Worm (Caenorhabditis elegans): ENCODE data around the gene trpp-1.

trpp-1 gene

ce11 chrV:172110-172509 is 29.3 kb upstream of the trpp-1 start, which contains the start of gene cfap-36:
cfap-36 (minus strand) TSS chrV:172210.
- TF ChIP-seq nhr-85 (tag) (peak; percentile 57), mep-1 (tag; optimal IDR thresholded peaks at IDR 0.05) (no peak)

- peak; percentile 71 for TF ChIP-seq fkh-8 (tag; optimal IDR thresholded peaks at IDR 0.05)
- no peak for TF ChIP-seq nhr-71 (tag; optimal IDR thresholded peaks at IDR 0.05)
- TF ChIP-seq egl-27 (tag; optimal IDR thresholded peaks at IDR 0.05), result no peak
- no peak for TF ChIP-seq pag-3 (tag; optimal IDR thresholded peaks at IDR 0.05; ENCODE audit: borderline replicate concordance, insufficient read depth)
- no peak for TF ChIP-seq tlp-1 (tag; optimal IDR thresholded peaks at IDR 0.05)
- TF ChIP-seq nhr-47 (tag; optimal IDR thresholded peaks at IDR 0.05), result no peak
- no peak for TF ChIP-seq xbp-1 (tag; optimal IDR thresholded peaks at IDR 0.05)
- peak; percentile 16 for TF ChIP-seq pax-3 (tag; optimal IDR thresholded peaks at IDR 0.05)
- peak in 1 of 2 experiments; percentile 21 for TF ChIP-seq efl-1 (optimal IDR thresholded peaks at IDR 0.05)
- no peak for TF ChIP-seq efl-1 (GFP tag; optimal IDR thresholded peaks at IDR 0.05 in 1 of 2)
Measured at ce11 chrV:173437-173836, 28.0 kb upstream of the trpp-1 start.

- TF ChIP-seq dsc-1 (tag; optimal IDR thresholded peaks at IDR 0.05), result no peak
- no peak for TF ChIP-seq grh-1 (GFP tag; IDR thresholded peaks at IDR 0.05)
- no peak for TF ChIP-seq nhr-28 (tag; optimal IDR thresholded peaks at IDR 0.05)
- no peak for TF ChIP-seq nhr-237 (tag; optimal IDR thresholded peaks at IDR 0.05)
- TF ChIP-seq mdl-1 (tag; optimal IDR thresholded peaks at IDR 0.05), result no peak
- no peak for TF ChIP-seq aha-1 (tag; optimal IDR thresholded peaks at IDR 0.05)
Measured at ce11 chrV:174520-174919, 26.9 kb upstream of the trpp-1 start.

- TF ChIP-seq hlh-17 (GFP tag; optimal IDR thresholded peaks at IDR 0.05; ENCODE audit: borderline replicate concordance) (no peak), C34B4.2 (tag; optimal IDR thresholded peaks at IDR 0.05) (no peak), rnt-1 (tag; optimal IDR thresholded peaks at IDR 0.05) (no peak), ces-1 (GFP tag; optimal IDR thresholded peaks at IDR 0.05) (no peak), pax-3 (tag; optimal IDR thresholded peaks at IDR 0.05) (no peak), hpl-2 (GFP tag; optimal IDR thresholded peaks at IDR 0.05) (no peak), nhr-85 (tag) (peak; percentile 77), dpl-1 (GFP tag; optimal IDR thresholded peaks at IDR 0.05) (peak; percentile 59 to 79 (median 78)), fkh-4 (tag; optimal IDR thresholded peaks at IDR 0.05; ENCODE audit: borderline replicate concordance) (peak; percentile 5), zag-1 (tag; optimal IDR thresholded peaks at IDR 0.05) (no peak), irx-1 (tag; optimal IDR thresholded peaks at IDR 0.05) (peak; percentile 72), mep-1 (tag; optimal IDR thresholded peaks at IDR 0.05) (peak; percentile 89), snu-23 (GFP tag; optimal IDR thresholded peaks at IDR 0.05) (peak; percentile 77), fkh-10 (GFP tag; optimal IDR thresholded peaks at IDR 0.05) (peak; percentile 3), tbx-2 (tag; optimal IDR thresholded peaks at IDR 0.05) (peak; percentile 78), nhr-71 (tag; optimal IDR thresholded peaks at IDR 0.05) (peak; percentile 85), grh-1 (GFP tag; IDR thresholded peaks at IDR 0.05) (peak; percentile 46; the same call in 1 of the 2 replicates), unc-30 (tag; optimal IDR thresholded peaks at IDR 0.05) (no peak), ceh-90 (tag; optimal IDR thresholded peaks at IDR 0.05) (no peak), nhr-19 (GFP tag; conservative IDR thresholded peaks at IDR 0.05) (peak; percentile 64), lin-14 (GFP tag; optimal IDR thresholded peaks at IDR 0.05) (no peak), jun-1 (tag; optimal IDR thresholded peaks at IDR 0.05) (peak; percentile 31), lin-39 (tag; optimal IDR thresholded peaks at IDR 0.05) (peak; percentile 75), mab-9 (GFP tag; IDR thresholded peaks at IDR 0.05) (peak; percentile 10; the same call in 1 of the 2 replicates), zip-4 (GFP tag; optimal IDR thresholded peaks at IDR 0.05) (no peak), aly-2 (tag; optimal IDR thresholded peaks at IDR 0.05) (peak; percentile 60), sptf-1 (tag; optimal IDR thresholded peaks at IDR 0.05) (no peak), mef-2 (tag; optimal IDR thresholded peaks at IDR 0.05) (no peak), ceh-63 (GFP tag; optimal IDR thresholded peaks at IDR 0.05) (no peak), unc-98 (GFP tag; IDR thresholded peaks at IDR 0.05) (no peak), ama-1 (optimal IDR thresholded peaks at IDR 0.05) (no peak), lin-35 (GFP tag; optimal IDR thresholded peaks at IDR 0.05) (peak; percentile 75 to 82), blmp-1 (tag; optimal IDR thresholded peaks at IDR 0.05) (peak; percentile 44), mdl-1 (tag; optimal IDR thresholded peaks at IDR 0.05) (peak in 1 of 2 experiments; percentile 45), ets-5 (GFP tag; IDR thresholded peaks at IDR 0.05) (no peak)
Measured at ce11 chrV:176870-177467, 24.4 kb upstream of the trpp-1 start, which contains the start of gene cul-3. cul-3 (plus strand) TSS chrV:177417.
